Fruit fly (Drosophila melanogaster): Measurements from ENCODE around the gene CG43084.

Gene CG43084

DNA sequence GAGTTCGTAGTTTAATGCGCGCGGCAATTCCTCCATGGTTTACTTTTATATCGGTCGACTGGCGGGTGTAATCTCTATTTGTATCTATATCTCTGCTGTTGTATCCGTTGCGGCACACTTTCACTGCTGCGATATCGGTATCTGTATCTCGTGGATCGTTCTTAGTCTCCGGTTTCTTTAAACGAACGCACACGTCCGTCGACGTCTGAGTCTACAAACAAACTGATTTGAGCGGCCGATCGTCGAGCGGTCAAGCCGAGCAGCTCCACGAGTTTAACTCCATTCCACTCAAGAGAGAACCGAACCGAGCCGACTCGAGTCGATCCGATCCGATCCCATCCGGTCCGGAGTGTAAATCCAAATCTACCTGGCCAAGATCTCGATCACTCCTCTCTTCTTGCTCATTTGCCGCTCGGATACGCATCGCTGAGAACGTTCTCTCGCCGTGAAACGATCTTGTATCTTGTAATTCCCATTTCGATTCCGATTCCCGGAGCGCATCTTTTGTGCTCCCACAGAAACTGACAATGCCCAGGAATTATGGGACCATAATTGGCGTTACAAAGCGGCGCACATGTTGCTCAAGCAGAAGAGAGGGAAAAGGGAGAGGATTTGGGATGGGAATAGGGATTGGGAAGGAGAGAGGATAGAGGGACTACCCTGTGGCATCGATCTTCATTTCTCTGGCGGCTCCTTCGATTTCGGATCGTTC is 49.1 kb downstream of the CG43084 start, which contains the start of gene comm2 (continued):
- TF ChIP-seq zf30C (GFP tag; optimal IDR thresholded peaks at IDR 0.05) (no peak), zfh1 (GFP tag; IDR thresholded peaks at IDR 0.05) (no peak), CG31388 (GFP tag; optimal IDR thresholded peaks at IDR 0.05) (no peak), CG13287 (GFP tag; IDR thresholded peaks at IDR 0.05; ENCODE audit: partially characterized antibody) (peak; percentile 45; the same call in 1 of the 2 replicates), amos (GFP tag; IDR thresholded peaks at IDR 0.05; ENCODE audit: partially characterized antibody) (peak; percentile 61; the same call in 1 of the 2 replicates), chinmo (GFP tag; IDR thresholded peaks at IDR 0.05; ENCODE audit: partially characterized antibody) (peak; percentile 89; the same call in 3 of the 4 replicates), NC2β (GFP tag; optimal IDR thresholded peaks at IDR 0.05) (no peak), zen2 (GFP tag; IDR thresholded peaks at IDR 0.05; ENCODE audit: partially characterized antibody) (peak; percentile 63), Usf (GFP tag; optimal IDR thresholded peaks at IDR 0.05) (no peak), Bgb (GFP tag; IDR thresholded peaks at IDR 0.05; ENCODE audit: partially characterized antibody) (peak; percentile 66), salm (tag; optimal IDR thresholded peaks at IDR 0.05) (no peak), sens (GFP tag) (peak; percentile 68), B-H2 (GFP tag; optimal IDR thresholded peaks at IDR 0.05) (no peak), Med (GFP tag) (peak; percentile 74), NC2α (GFP tag; optimal IDR thresholded peaks at IDR 0.05) (no peak), D (optimal IDR thresholded peaks at IDR 0.05) (peak; percentile 93), D (GFP tag; optimal IDR thresholded peaks at IDR 0.05) (no peak), z (GFP tag; IDR thresholded peaks at IDR 0.05) (peak; percentile 99), lov (optimal IDR thresholded peaks at IDR 0.05) (no peak), lov (GFP tag; IDR thresholded peaks at IDR 0.05) (0 out of 3 replicates have a peak, but pooled peaks have one; percentile 3), GATAe (GFP tag; conservative IDR thresholded peaks at IDR 0.05) (no peak), Opbp (GFP tag; IDR thresholded peaks at IDR 0.05; ENCODE audit: partially characterized antibody) (peak; percentile 69; the same call in 2 of the 3 replicates), oc (tag; optimal IDR thresholded peaks at IDR 0.05) (peak; percentile 52), CG4707 (GFP tag; optimal IDR thresholded peaks at IDR 0.05) (peak; percentile 1), CG34224 (GFP tag; IDR thresholded peaks at IDR 0.05; ENCODE audit: partially characterized antibody) (peak; percentile 65; the same call in 2 of the 3 replicates), CG17829 (tag; optimal IDR thresholded peaks at IDR 0.05) (peak; percentile 43), HLH4C (GFP tag; IDR thresholded peaks at IDR 0.05; ENCODE audit: partially characterized antibody) (peak; percentile 21; the same call in 1 of the 3 replicates), hkb (optimal IDR thresholded peaks at IDR 0.05) (no peak), hkb (GFP tag; IDR thresholded peaks at IDR 0.05) (0 out of 2 replicates have a peak, but pooled peaks have one; percentile 14), CG2199 (GFP tag; IDR thresholded peaks at IDR 0.05) (peak; percentile 76), CG17385 (GFP tag; optimal IDR thresholded peaks at IDR 0.05) (peak; percentile 1), CG42726 (GFP tag; IDR thresholded peaks at IDR 0.05; ENCODE audit: partially characterized antibody) (peak; percentile 60; the same call in 1 of the 2 replicates), ro (GFP tag; IDR thresholded peaks at IDR 0.05) (no peak), CG12769 (tag; optimal IDR thresholded peaks at IDR 0.05) (peak; percentile 94), CG9932 (GFP tag; IDR thresholded peaks at IDR 0.05) (0 out of 2 replicates have a peak, but pooled peaks have one; percentile 5), CG5180 (GFP tag; optimal IDR thresholded peaks at IDR 0.05) (peak; percentile 30), CG8924 (tag; optimal IDR thresholded peaks at IDR 0.05) (peak; percentile 2), Bteb2 (GFP tag; optimal IDR thresholded peaks at IDR 0.05) (no peak), sob (GFP tag; IDR thresholded peaks at IDR 0.05) (peak; percentile 24; the same call in 1 of the 2 replicates), crc (GFP tag; optimal IDR thresholded peaks at IDR 0.05) (no peak), MTF-1 (GFP tag; optimal IDR thresholded peaks at IDR 0.05; ENCODE audit: borderline replicate concordance) (peak; percentile 33), Hr78 (GFP tag; optimal IDR thresholded peaks at IDR 0.05) (peak in 1 of 2 experiments; percentile 54), CG4282 (GFP tag; optimal IDR thresholded peaks at IDR 0.05) (no peak), Deaf1 (tag; optimal IDR thresholded peaks at IDR 0.05) (peak; percentile 96), twi (tag; optimal IDR thresholded peaks at IDR 0.05) (peak; percentile 76), Ets65A (GFP tag) (no peak), vfl (GFP tag; optimal IDR thresholded peaks at IDR 0.05) (no peak), nau (GFP tag; optimal IDR thresholded peaks at IDR 0.05) (no peak)

All from whole organism, embryonic.